Worm (Caenorhabditis elegans): ENCODE data around the gene F28A12.3.
A peak's percentile ranks its signal among the peaks of the same experiment; 100 is the strongest.

The F28A12.3 gene

ce11 chrV:8609776-8610529 lies 31.2 kb downstream of the F28A12.3 start (continued):
- TF ChIP-seq egl-13 (tag; optimal IDR thresholded peaks at IDR 0.05) (no peak), C04F5.9 (tag; optimal IDR thresholded peaks at IDR 0.05) (no peak), unc-130 (tag; optimal IDR thresholded peaks at IDR 0.05) (no peak), sox-4 (tag; optimal IDR thresholded peaks at IDR 0.05) (no peak), swsn-7 (tag; optimal IDR thresholded peaks at IDR 0.05) (no peak), hlh-17 (GFP tag; optimal IDR thresholded peaks at IDR 0.05; ENCODE audit: borderline replicate concordance) (no peak), dsc-1 (tag; optimal IDR thresholded peaks at IDR 0.05) (no peak), lin-15B (tag; optimal IDR thresholded peaks at IDR 0.05) (no peak), snu-23 (GFP tag; optimal IDR thresholded peaks at IDR 0.05) (no peak), C34B4.2 (tag; optimal IDR thresholded peaks at IDR 0.05) (no peak), nhr-76 (tag; optimal IDR thresholded peaks at IDR 0.05) (no peak), Y116A8C.19 (tag; optimal IDR thresholded peaks at IDR 0.05; ENCODE audit: borderline replicate concordance) (no peak), elt-2 (tag; optimal IDR thresholded peaks at IDR 0.05) (no peak), lin-13 (GFP tag; optimal IDR thresholded peaks at IDR 0.05) (no peak), nhr-85 (tag) (no peak), nhr-237 (tag; optimal IDR thresholded peaks at IDR 0.05) (no peak), efl-1 (optimal IDR thresholded peaks at IDR 0.05) (no peak), efl-1 (GFP tag; optimal IDR thresholded peaks at IDR 0.05 in 1 of 2) (no peak), lir-3 (tag; optimal IDR thresholded peaks at IDR 0.05; ENCODE audit: poor library complexity) (no peak), nhr-47 (tag; optimal IDR thresholded peaks at IDR 0.05) (peak; percentile 19)

ce11 chrV:8608483-8608882 lies 32.7 kb downstream of the F28A12.3 start:
- TF ChIP-seq pqm-1 (tag; optimal IDR thresholded peaks at IDR 0.05) (no peak), ceh-88 (GFP tag; IDR thresholded peaks at IDR 0.05) (no peak), ces-1 (GFP tag; optimal IDR thresholded peaks at IDR 0.05) (no peak), efl-1 (optimal IDR thresholded peaks at IDR 0.05) (no peak), efl-1 (GFP tag; optimal IDR thresholded peaks at IDR 0.05 in 1 of 2) (peak in 1 of 2 experiments; percentile 50), sup-37 (GFP tag; optimal IDR thresholded peaks at IDR 0.05) (no peak)

DNA sequence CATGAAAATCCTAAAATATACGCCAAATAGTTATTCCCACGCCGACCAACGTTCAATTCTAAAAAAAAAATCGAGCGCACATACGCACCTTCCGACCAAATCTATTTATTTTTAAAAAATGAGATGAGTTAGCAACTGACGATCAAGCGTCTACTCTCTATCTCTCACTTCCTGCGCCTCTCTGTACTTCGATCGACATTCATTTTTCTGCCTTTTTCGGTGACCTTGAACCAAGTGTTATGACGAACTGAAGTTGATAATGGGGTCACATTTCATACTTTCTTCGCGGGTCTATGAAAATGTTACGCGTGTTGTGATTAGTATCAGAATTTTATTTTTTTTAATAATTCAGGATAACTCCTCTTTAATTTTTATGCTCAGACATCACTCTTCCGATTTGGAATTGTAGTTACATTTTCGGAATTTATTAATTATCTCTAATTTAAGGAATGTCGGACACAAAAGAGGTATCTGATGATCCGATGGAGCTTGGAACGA lies 33.8 kb downstream of the F28A12.3 start, which contains the start of gene smk-1:
TSS of gene smk-1 (plus strand) at position 448 of the 498 bp plus-strand sequence.
- TF ChIP-seq mep-1 (tag; optimal IDR thresholded peaks at IDR 0.05) (peak; percentile 34), lir-3 (tag; optimal IDR thresholded peaks at IDR 0.05; ENCODE audit: poor library complexity) (no peak), nhr-76 (tag; optimal IDR thresholded peaks at IDR 0.05) (no peak), ceh-63 (GFP tag; optimal IDR thresholded peaks at IDR 0.05) (no peak), tlp-1 (tag; optimal IDR thresholded peaks at IDR 0.05) (no peak), tbx-2 (tag; optimal IDR thresholded peaks at IDR 0.05) (no peak), nhr-85 (tag) (peak; percentile 77), skn-1 (tag; optimal IDR thresholded peaks at IDR 0.05) (peak; percentile 16), alr-1 (tag; optimal IDR thresholded peaks at IDR 0.05; ENCODE audit: borderline replicate concordance) (no peak), unc-86 (tag; optimal IDR thresholded peaks at IDR 0.05) (no peak), pag-3 (tag; optimal IDR thresholded peaks at IDR 0.05; ENCODE audit: borderline replicate concordance, insufficient read depth) (no peak), irx-1 (tag; optimal IDR thresholded peaks at IDR 0.05) (no peak), zip-4 (GFP tag; optimal IDR thresholded peaks at IDR 0.05) (no peak), fkh-4 (tag; optimal IDR thresholded peaks at IDR 0.05; ENCODE audit: borderline replicate concordance) (no peak), nhr-237 (tag; optimal IDR thresholded peaks at IDR 0.05) (no peak), efl-1 (optimal IDR thresholded peaks at IDR 0.05) (no peak), efl-1 (GFP tag; optimal IDR thresholded peaks at IDR 0.05 in 1 of 2) (no peak), snu-23 (GFP tag; optimal IDR thresholded peaks at IDR 0.05) (peak; percentile 38), mdl-1 (tag; optimal IDR thresholded peaks at IDR 0.05) (peak in 1 of 2 experiments; percentile 11), elt-2 (tag; optimal IDR thresholded peaks at IDR 0.05) (no peak), ceh-8 (GFP tag; optimal IDR thresholded peaks at IDR 0.05) (no peak), dpl-1 (GFP tag; optimal IDR thresholded peaks at IDR 0.05) (no peak), ces-1 (GFP tag; optimal IDR thresholded peaks at IDR 0.05) (no peak), swsn-7 (tag; optimal IDR thresholded peaks at IDR 0.05) (peak; percentile 3), nhr-28 (tag; optimal IDR thresholded peaks at IDR 0.05) (no peak), lin-39 (tag; optimal IDR thresholded peaks at IDR 0.05) (no peak), Y116A8C.19 (tag; optimal IDR thresholded peaks at IDR 0.05; ENCODE audit: borderline replicate concordance) (no peak), ztf-11 (tag; optimal IDR thresholded peaks at IDR 0.05) (no peak), pqm-1 (tag; optimal IDR thresholded peaks at IDR 0.05) (no peak), nhr-71 (tag; optimal IDR thresholded peaks at IDR 0.05) (peak; percentile 45), C34B4.2 (tag; optimal IDR thresholded peaks at IDR 0.05) (no peak), nhr-90 (tag; optimal IDR thresholded peaks at IDR 0.05; ENCODE audit: poor library complexity) (peak; percentile 23), unc-130 (tag; optimal IDR thresholded peaks at IDR 0.05) (no peak), lsy-2 (tag; optimal IDR thresholded peaks at IDR 0.05) (peak in 1 of 2 experiments; percentile 18), hpl-2 (GFP tag; optimal IDR thresholded peaks at IDR 0.05) (no peak)
